Fruit fly (Drosophila melanogaster): ENCODE results near the gene CG3430.

Gene CG3430

DNA sequence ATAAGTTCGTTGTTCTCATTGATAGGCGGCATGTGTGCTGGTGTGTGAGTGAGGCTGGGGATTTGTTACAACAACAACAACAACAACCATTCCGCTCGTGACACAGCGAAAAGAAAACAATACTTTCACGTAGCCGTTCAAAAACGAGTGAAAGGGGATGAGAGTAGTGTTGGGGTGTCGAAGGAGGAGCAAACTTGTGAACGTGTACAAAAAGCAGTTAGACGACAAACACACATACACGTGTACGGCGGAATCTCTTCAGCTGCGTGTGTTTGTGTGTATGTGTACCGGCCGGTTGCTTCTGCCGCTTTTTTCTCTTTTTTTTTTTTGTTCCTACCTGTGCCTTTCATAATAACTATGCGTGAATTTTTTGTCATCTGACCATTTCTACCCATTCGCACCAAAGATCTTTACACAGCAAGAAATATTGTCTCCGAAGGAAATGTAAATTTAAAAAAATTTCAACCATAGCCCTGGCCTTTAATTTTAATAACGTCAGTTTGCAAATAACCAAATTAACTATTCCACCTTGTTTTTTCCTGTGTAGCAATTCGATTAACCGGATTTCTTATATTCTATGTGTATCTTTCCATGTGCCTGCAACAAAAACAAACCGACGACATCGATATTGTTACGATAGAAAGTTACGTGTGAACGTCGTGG lies 34.6 kb upstream of the CG3430 start (continued):
- TF ChIP-seq Aef1 (GFP tag; IDR thresholded peaks at IDR 0.05), result no peak; the same call in 1 of the 3 replicates
- peak; percentile 65 for TF ChIP-seq Dip3 (GFP tag; optimal IDR thresholded peaks at IDR 0.05)
- no peak for TF ChIP-seq CG7357 (GFP tag; IDR thresholded peaks at IDR 0.05)
- no peak for TF ChIP-seq Meics (GFP tag; optimal IDR thresholded peaks at IDR 0.05)
- peak; percentile 49 for TF ChIP-seq nom (GFP tag; optimal IDR thresholded peaks at IDR 0.05)
- peak; percentile 3 for TF ChIP-seq CG18764 (GFP tag; optimal IDR thresholded peaks at IDR 0.05)
- no peak for TF ChIP-seq CG17912 (GFP tag; optimal IDR thresholded peaks at IDR 0.05)
- no peak for TF ChIP-seq B-H2 (GFP tag; optimal IDR thresholded peaks at IDR 0.05)
- TF ChIP-seq Doc2 (GFP tag; IDR thresholded peaks at IDR 0.05), result no peak
- peak; percentile 41 for TF ChIP-seq CG10431 (GFP tag; optimal IDR thresholded peaks at IDR 0.05)
- TF ChIP-seq danr (GFP tag; IDR thresholded peaks at IDR 0.05), result 0 out of 2 replicates have a peak, but pooled peaks have one; percentile 30
- TF ChIP-seq Med (GFP tag), result peak; percentile 93
- peak; percentile 69 for TF ChIP-seq CG11398 (GFP tag; optimal IDR thresholded peaks at IDR 0.05)
- TF ChIP-seq Sox102F (GFP tag; optimal IDR thresholded peaks at IDR 0.05), result no peak
- TF ChIP-seq dpn (GFP tag; optimal IDR thresholded peaks at IDR 0.05), result peak; percentile 59 to 75
- no peak for TF ChIP-seq gce (GFP tag; IDR thresholded peaks at IDR 0.05)
- no peak for TF ChIP-seq Dip2 (GFP tag; IDR thresholded peaks at IDR 0.05)
- TF ChIP-seq lov (optimal IDR thresholded peaks at IDR 0.05), result no peak
- peak; percentile 69; the same call in 1 of the 3 replicates for TF ChIP-seq lov (GFP tag; IDR thresholded peaks at IDR 0.05)
- TF ChIP-seq CG12659 (GFP tag; optimal IDR thresholded peaks at IDR 0.05), result peak; percentile 52
- peak; percentile 71 for TF ChIP-seq CG9727 (GFP tag; optimal IDR thresholded peaks at IDR 0.05)
- TF ChIP-seq odd (GFP tag; optimal IDR thresholded peaks at IDR 0.05), result peak; percentile 13
- no peak for TF ChIP-seq toy (GFP tag; IDR thresholded peaks at IDR 0.05)
- TF ChIP-seq kah (GFP tag; optimal IDR thresholded peaks at IDR 0.05), result peak; percentile 1
- no peak for TF ChIP-seq CG6683 (GFP tag; optimal IDR thresholded peaks at IDR 0.05)
- TF ChIP-seq CG3407 (GFP tag; optimal IDR thresholded peaks at IDR 0.05), result peak; percentile 32
- peak; percentile 60 for TF ChIP-seq caup (GFP tag; optimal IDR thresholded peaks at IDR 0.05; ENCODE audit: severe bottlenecking)
- no peak for TF ChIP-seq CG33557 (GFP tag; optimal IDR thresholded peaks at IDR 0.05)
- TF ChIP-seq CG17568 (GFP tag; optimal IDR thresholded peaks at IDR 0.05), result peak; percentile 77
- TF ChIP-seq CG2202 (tag; optimal IDR thresholded peaks at IDR 0.05), result peak; percentile 43
- no peak for TF ChIP-seq CoRest (tag; optimal IDR thresholded peaks at IDR 0.05)
- no peak; the same call in 1 of the 2 replicates for TF ChIP-seq dimm (GFP tag; IDR thresholded peaks at IDR 0.05)
- TF ChIP-seq Mrtf (GFP tag; IDR thresholded peaks at IDR 0.05), result no peak
- no peak; the same call in 1 of the 2 replicates for TF ChIP-seq Rx (GFP tag; IDR thresholded peaks at IDR 0.05)
- TF ChIP-seq CG7928 (GFP tag; optimal IDR thresholded peaks at IDR 0.05), result no peak
- peak; percentile 65 to 85 for TF ChIP-seq bsh (GFP tag; optimal IDR thresholded peaks at IDR 0.05)
- peak; percentile 65 for TF ChIP-seq Camta (GFP tag; optimal IDR thresholded peaks at IDR 0.05)
- TF ChIP-seq CG17612 (GFP tag; IDR thresholded peaks at IDR 0.05), result no peak
- TF ChIP-seq sc (optimal IDR thresholded peaks at IDR 0.05), result no peak
- peak; percentile 50 for TF ChIP-seq sc (GFP tag; optimal IDR thresholded peaks at IDR 0.05)
- no peak; the same call in 1 of the 2 replicates for TF ChIP-seq ara (GFP tag; IDR thresholded peaks at IDR 0.05)
- no peak for TF ChIP-seq Dek (tag; optimal IDR thresholded peaks at IDR 0.05)
- TF ChIP-seq fru (optimal IDR thresholded peaks at IDR 0.05), result no peak
- TF ChIP-seq stc (GFP tag; IDR thresholded peaks at IDR 0.05), result peak; percentile 72; the same call in 1 of the 2 replicates
- TF ChIP-seq CG15696 (tag; optimal IDR thresholded peaks at IDR 0.05), result peak; percentile 38
- peak; percentile 70 for TF ChIP-seq CG8924 (tag; optimal IDR thresholded peaks at IDR 0.05)
- TF ChIP-seq H2.0 (GFP tag; IDR thresholded peaks at IDR 0.05), result no peak
- no peak for TF ChIP-seq CG3847 (GFP tag; IDR thresholded peaks at IDR 0.05)
- no peak; the same call in 1 of the 2 replicates for TF ChIP-seq CG4730 (GFP tag; IDR thresholded peaks at IDR 0.05)
- TF ChIP-seq CG17829 (tag; optimal IDR thresholded peaks at IDR 0.05), result peak; percentile 74

Data from whole organism, embryonic.